Fruit fly (Drosophila melanogaster) whole organism, adult: ENCODE measurements around the gene CG13998.

Experiments used
- CG12768 ChIP-seq: fragments of 200-800 bp; sonication (Bioruptor generic); optimal IDR thresholded peaks from 2 replicates; lab custom pipeline; 2017; ENCODE audit warnings: missing biosample characterization, missing genetic modification characterization, mild to moderate bottlenecking, moderate library complexity, missing genetic modification reagents
- CG5204 ChIP-seq: fragments of 200-800 bp; sonication (Bioruptor generic); optimal IDR thresholded peaks from 2 replicates; lab custom pipeline; 2016; ENCODE audit warnings: missing biosample characterization, missing genetic modification characterization
- Clk ChIP-seq: fragments of 200-800 bp; sonication (Bioruptor generic); optimal IDR thresholded peaks from 2 replicates; lab custom pipeline; 2017; ENCODE audit warnings: missing biosample characterization, missing genetic modification characterization
- Crg-1 ChIP-seq: fragments of 200-800 bp; sonication (Bioruptor generic); optimal IDR thresholded peaks from 2 replicates; lab custom pipeline; 2016; ENCODE audit warnings: missing biosample characterization, missing genetic modification characterization
- Mnt ChIP-seq: fragments of 200-800 bp; sonication (Bioruptor generic); optimal IDR thresholded peaks from 2 replicates; lab custom pipeline; 2016; ENCODE audit warnings: missing biosample characterization, mild to moderate bottlenecking, missing genetic modification characterization
- ovo ChIP-seq: fragments of 200-800 bp; sonication (Bioruptor generic); optimal IDR thresholded peaks from 2 replicates; lab custom pipeline; 2016; ENCODE audit warnings: missing biosample characterization, missing genetic modification characterization
- pad ChIP-seq: fragments of 200-800 bp; sonication (Bioruptor generic); optimal IDR thresholded peaks from 3 replicates; lab custom pipeline; 2017; ENCODE audit warnings: missing biosample characterization, missing genetic modification characterization, mild to moderate bottlenecking, moderate library complexity, missing genetic modification reagents

- TF ChIP-seq CG5204 (no peak), pad (GFP tag; lab: Kevin White, UChicago) (no peak), Clk (GFP tag; lab: Kevin White, UChicago) (no peak), ovo (GFP tag; lab: Kevin White, UChicago) (no peak), Mnt (GFP tag; lab: Kevin White, UChicago) (no peak), CG12768 (GFP tag; lab: Kevin White, UChicago) (no peak), Crg-1 (GFP tag; lab: Kevin White, UChicago) (no peak)
These were observed 11.3 kb upstream of the CG13998 start, which contains the start of the genes CG13992 and Ucp4C for dm6 chr2L:5967702-5968616.
